Fruit fly (Drosophila melanogaster) whole organism, adult: ENCODE measurements around the gene Muc91C.

Experiments used
- CG33017 ChIP-seq: fragments of 200-800 bp; sonication (Bioruptor generic); optimal IDR thresholded peaks from 2 replicates; lab custom pipeline; 2018; ENCODE audit warnings: missing biosample characterization, mild to moderate bottlenecking, missing genetic modification characterization, moderate library complexity
- Mnt ChIP-seq: fragments of 200-800 bp; sonication (Bioruptor generic); optimal IDR thresholded peaks from 2 replicates; lab custom pipeline; 2016; ENCODE audit warnings: missing biosample characterization, mild to moderate bottlenecking, missing genetic modification characterization
- cic ChIP-seq: fragments of 200-800 bp; sonication (Bioruptor generic); optimal IDR thresholded peaks from 2 replicates; lab custom pipeline; 2017; ENCODE audit warnings: missing biosample characterization, mild to moderate bottlenecking, missing genetic modification characterization, moderate library complexity
- kay ChIP-seq: fragments of 200-800 bp; sonication (Bioruptor generic); peaks from one replicate; lab custom pipeline; 2016; ENCODE audit warnings: missing biosample characterization, missing genetic modification characterization, borderline replicate concordance

DNA sequence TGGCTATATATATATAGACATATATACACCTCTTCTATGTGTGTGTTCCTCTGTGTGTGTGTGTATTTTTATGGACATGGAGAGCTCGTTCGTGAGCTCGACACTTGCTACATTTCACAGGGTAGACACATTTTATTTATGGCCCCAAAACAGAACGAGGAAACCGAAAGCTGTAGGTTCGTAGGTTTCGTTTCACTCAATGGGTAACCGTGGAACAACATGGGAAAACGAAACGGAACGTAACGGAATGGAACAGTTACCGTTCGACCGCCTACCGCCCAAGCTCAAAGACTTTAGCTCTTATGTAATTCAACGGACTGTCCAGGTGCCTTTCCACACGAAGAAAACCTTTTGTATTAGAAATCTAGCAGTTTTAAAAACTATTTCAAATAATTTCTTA is 13.8 kb upstream of the Muc91C start:
- TF ChIP-seq CG33017 (tag; lab: Kevin White, UChicago) (no peak), kay (GFP tag; lab: Kevin White, UChicago) (no peak), cic (GFP tag; lab: Kevin White, UChicago) (no peak), Mnt (GFP tag; lab: Kevin White, UChicago) (no peak)
